Fruit fly (Drosophila melanogaster) whole organism, pupa: ENCODE measurements around the gene scpr-C.

Experiments used
- CG13204 ChIP-seq: fragments of 200-800 bp; sonication (Bioruptor generic); optimal IDR thresholded peaks from 2 replicates; lab custom pipeline; 2018; ENCODE audit warnings: missing biosample characterization, mild to moderate bottlenecking, missing genetic modification characterization, moderate library complexity
- CG14655 ChIP-seq: fragments of 200-800 bp; sonication (Bioruptor generic); optimal IDR thresholded peaks from 3 replicates; lab custom pipeline; 2017; ENCODE audit warnings: mild to moderate bottlenecking, missing biosample characterization, missing genetic modification reagents, missing genetic modification characterization
- CG17806 ChIP-seq: fragments of 200-800 bp; sonication (Bioruptor generic); optimal IDR thresholded peaks from 2 replicates; lab custom pipeline; 2018; ENCODE audit warnings: missing biosample characterization, mild to moderate bottlenecking, missing genetic modification characterization, moderate library complexity
- CG32121 ChIP-seq: fragments of 200-800 bp; sonication (Bioruptor generic); IDR thresholded peaks from 2 replicates; pipeline ENCODE4 v1.3.6; 2022; ENCODE audit warnings: missing biosample characterization, missing genetic modification characterization
- CG34367 ChIP-seq: fragments of 200-800 bp; sonication (Bioruptor generic); optimal IDR thresholded peaks from 2 replicates; lab custom pipeline; 2018; ENCODE audit warnings: missing biosample characterization, mild to moderate bottlenecking, missing genetic modification characterization
- CG8301 ChIP-seq: fragments of 200-800 bp; sonication (Bioruptor generic); optimal IDR thresholded peaks from 2 replicates; lab custom pipeline; 2018; ENCODE audit warnings: missing biosample characterization, mild to moderate bottlenecking, missing genetic modification characterization
- CG9948 ChIP-seq: fragments of 200-800 bp; sonication (Bioruptor generic); optimal IDR thresholded peaks from 2 replicates; lab custom pipeline; 2018; ENCODE audit warnings: missing biosample characterization, mild to moderate bottlenecking, missing genetic modification characterization, moderate library complexity
- EcR ChIP-seq: fragments of 200-800 bp; sonication (Bioruptor generic); optimal IDR thresholded peaks from 3 replicates; lab custom pipeline; 2019; ENCODE audit warnings: missing biosample characterization, missing genetic modification characterization, mild to moderate bottlenecking, moderate library complexity, missing genetic modification reagents
- Pif1A ChIP-seq: fragments of 200-800 bp; sonication (Bioruptor generic); optimal IDR thresholded peaks from 3 replicates; lab custom pipeline; 2016; ENCODE audit warnings: missing biosample characterization, missing genetic modification characterization
- Pif1B ChIP-seq: fragments of 200-800 bp; sonication (Bioruptor generic); optimal IDR thresholded peaks from 3 replicates; lab custom pipeline; 2016; ENCODE audit warnings: missing biosample characterization, missing genetic modification characterization
- Snoo ChIP-seq: fragments of 200-800 bp; sonication (Bioruptor generic); optimal IDR thresholded peaks from 3 replicates; lab custom pipeline; 2017; ENCODE audit warnings: missing biosample characterization, mild to moderate bottlenecking, missing genetic modification characterization, inconsistent platforms
- fd96Ca ChIP-seq: fragments of 200-800 bp; sonication (Bioruptor generic); IDR thresholded peaks from 3 replicates; pipeline ENCODE4 v1.3.6; 2022; ENCODE audit warnings: missing biosample characterization, missing genetic modification characterization
- gl ChIP-seq: fragments of 200-800 bp; sonication (Bioruptor generic); optimal IDR thresholded peaks from 2 replicates; lab custom pipeline; 2018; ENCODE audit warnings: missing biosample characterization, mild to moderate bottlenecking, missing genetic modification characterization
- rn ChIP-seq: fragments of 200-800 bp; sonication (Bioruptor generic); IDR thresholded peaks from 2 replicates; pipeline ENCODE4 v1.3.6; 2022; ENCODE audit warnings: missing biosample characterization, missing genetic modification characterization

dm6 chr3R:11270574-11270973 lies 45.3 kb downstream of the scpr-C start:
- TF ChIP-seq gl (tag; lab: Kevin White, UChicago) (no peak), fd96Ca (GFP tag; lab: Robert Waterston, UW) (no peak), CG17806 (no peak), CG13204 (GFP tag; lab: Kevin White, UChicago) (no peak), CG8301 (tag; lab: Kevin White, UChicago) (no peak), Pif1B (GFP tag; lab: Kevin White, UChicago) (no peak), EcR (no peak), Snoo (tag; lab: Kevin White, UChicago) (no peak), CG9948 (no peak), rn (GFP tag; lab: Robert Waterston, UW) (no peak), CG32121 (GFP tag; lab: Robert Waterston, UW) (no peak), Pif1A (GFP tag; lab: Kevin White, UChicago) (no peak), CG14655 (no peak), CG34367 (tag; lab: Kevin White, UChicago) (no peak)
